Fruit fly (Drosophila melanogaster): Measurements from ENCODE around the gene CG3402.

CG3402 gene

DNA sequence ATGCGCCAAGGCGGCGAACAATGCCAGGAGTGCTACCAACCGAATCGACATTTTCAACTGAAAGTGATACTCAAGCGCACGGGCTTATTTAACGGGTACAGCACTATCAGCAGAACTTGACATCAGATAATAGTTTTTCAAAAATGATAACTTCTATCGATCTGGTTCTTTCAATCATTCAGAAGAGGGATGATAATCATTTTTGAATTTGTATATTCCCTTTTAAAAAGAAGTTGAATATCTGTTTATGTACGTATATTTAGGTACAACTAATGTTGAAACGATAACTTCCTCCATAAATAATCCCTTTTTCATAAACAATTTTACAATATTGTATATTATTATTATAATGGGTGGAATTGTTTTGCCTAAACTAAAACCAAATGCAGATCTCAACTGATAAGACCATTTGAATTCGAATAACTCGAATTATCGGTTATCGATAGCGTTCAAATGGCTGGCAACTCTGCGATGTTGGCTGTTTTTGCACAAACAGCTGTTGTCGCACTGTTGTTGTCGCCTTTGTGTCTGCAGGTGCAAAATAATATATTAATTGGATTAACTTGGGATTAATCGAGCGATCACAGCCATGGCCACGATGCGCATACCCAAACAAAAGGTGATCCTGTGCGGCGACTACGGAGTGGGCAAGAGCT lies 37.5 kb upstream of the CG3402 start, which contains the start of the genes CG32483 and RabX6 (continued):
- TF ChIP-seq CG7271 (tag; optimal IDR thresholded peaks at IDR 0.05) = no peak
- no peak for TF ChIP-seq gcm2 (GFP tag; optimal IDR thresholded peaks at IDR 0.05)
- TF ChIP-seq phol (tag; optimal IDR thresholded peaks at IDR 0.05) = no peak
- no peak for TF ChIP-seq odd (GFP tag; optimal IDR thresholded peaks at IDR 0.05)
- TF ChIP-seq CG1832 (GFP tag; optimal IDR thresholded peaks at IDR 0.05) = no peak
- no peak for TF ChIP-seq CG16779 (GFP tag; IDR thresholded peaks at IDR 0.05)
- TF ChIP-seq CG1602 (GFP tag; optimal IDR thresholded peaks at IDR 0.05) = no peak
- no peak for TF ChIP-seq Hmx (GFP tag; optimal IDR thresholded peaks at IDR 0.05)
- no peak for TF ChIP-seq her (GFP tag; optimal IDR thresholded peaks at IDR 0.05)
- TF ChIP-seq CG12236 (GFP tag; optimal IDR thresholded peaks at IDR 0.05) = no peak
- TF ChIP-seq dpn (GFP tag; optimal IDR thresholded peaks at IDR 0.05) = no peak
- no peak for TF ChIP-seq CG10543 (GFP tag; optimal IDR thresholded peaks at IDR 0.05)
- TF ChIP-seq CG4707 (GFP tag; optimal IDR thresholded peaks at IDR 0.05) = no peak
- TF ChIP-seq CG1792 (GFP tag; optimal IDR thresholded peaks at IDR 0.05) = no peak
- TF ChIP-seq lbe (GFP tag; optimal IDR thresholded peaks at IDR 0.05) = no peak
- TF ChIP-seq Atf-2 (GFP tag; optimal IDR thresholded peaks at IDR 0.05) = no peak
- no peak for TF ChIP-seq CG11695 (GFP tag; IDR thresholded peaks at IDR 0.05)
- no peak for TF ChIP-seq pnt (GFP tag; optimal IDR thresholded peaks at IDR 0.05)
- TF ChIP-seq otp (GFP tag; IDR thresholded peaks at IDR 0.05) = no peak
- TF ChIP-seq CG7839 (tag; optimal IDR thresholded peaks at IDR 0.05) = no peak
- TF ChIP-seq CG33557 (GFP tag; optimal IDR thresholded peaks at IDR 0.05) = no peak
- no peak for TF ChIP-seq salm (tag; optimal IDR thresholded peaks at IDR 0.05)
- TF ChIP-seq CG9797 (GFP tag; optimal IDR thresholded peaks at IDR 0.05) = no peak
- no peak for TF ChIP-seq Stat92E (GFP tag; optimal IDR thresholded peaks at IDR 0.05)
- TF ChIP-seq Mad (GFP tag; optimal IDR thresholded peaks at IDR 0.05) = no peak
- no peak for TF ChIP-seq CG18764 (GFP tag; optimal IDR thresholded peaks at IDR 0.05)
- TF ChIP-seq C15 (GFP tag; IDR thresholded peaks at IDR 0.05) = no peak
- no peak for TF ChIP-seq Hmr (GFP tag; optimal IDR thresholded peaks at IDR 0.05)
- no peak for TF ChIP-seq Ssrp (tag; optimal IDR thresholded peaks at IDR 0.05)
- peak; percentile 40; the same call in 1 of the 2 replicates for TF ChIP-seq unc-4 (GFP tag; IDR thresholded peaks at IDR 0.05; ENCODE audit: partially characterized antibody)
- TF ChIP-seq CG34224 (GFP tag; IDR thresholded peaks at IDR 0.05; ENCODE audit: partially characterized antibody) = peak; percentile 61; the same call in 1 of the 3 replicates
- no peak for TF ChIP-seq CG18476 (GFP tag; optimal IDR thresholded peaks at IDR 0.05)
- no peak for TF ChIP-seq gro (GFP tag; optimal IDR thresholded peaks at IDR 0.05)
- no peak for TF ChIP-seq CG30020 (tag; optimal IDR thresholded peaks at IDR 0.05)
- no peak for TF ChIP-seq D19B (GFP tag; optimal IDR thresholded peaks at IDR 0.05)
- TF ChIP-seq CG32532 (GFP tag; IDR thresholded peaks at IDR 0.05) = no peak
- peak; percentile 22 for TF ChIP-seq CG4617 (GFP tag; optimal IDR thresholded peaks at IDR 0.05; ENCODE audit: borderline replicate concordance)
- TF ChIP-seq org-1 (GFP tag; optimal IDR thresholded peaks at IDR 0.05) = no peak
- TF ChIP-seq Optix (GFP tag; IDR thresholded peaks at IDR 0.05) = no peak
- no peak for TF ChIP-seq CG30431 (GFP tag; optimal IDR thresholded peaks at IDR 0.05)
- no peak for TF ChIP-seq Trl (optimal IDR thresholded peaks at IDR 0.05)
- TF ChIP-seq Trl (GFP tag; optimal IDR thresholded peaks at IDR 0.05) = no peak
- TF ChIP-seq Hand (GFP tag; optimal IDR thresholded peaks at IDR 0.05) = no peak
- TF ChIP-seq mirr (GFP tag; optimal IDR thresholded peaks at IDR 0.05) = no peak
- TF ChIP-seq Pdp1 (GFP tag; optimal IDR thresholded peaks at IDR 0.05) = no peak
- TF ChIP-seq danr (GFP tag; IDR thresholded peaks at IDR 0.05) = no peak
- no peak for TF ChIP-seq CG8388 (GFP tag; optimal IDR thresholded peaks at IDR 0.05)
- TF ChIP-seq ttk (GFP tag; IDR thresholded peaks at IDR 0.05) = no peak
- TF ChIP-seq run (tag; optimal IDR thresholded peaks at IDR 0.05) = no peak
- TF ChIP-seq Lim3 (GFP tag; IDR thresholded peaks at IDR 0.05) = no peak
- TF ChIP-seq crc (GFP tag; optimal IDR thresholded peaks at IDR 0.05) = no peak

Data from whole organism, embryonic.